Worm (Caenorhabditis elegans): ENCODE results near the gene clec-265.

clec-265 gene

DNA sequence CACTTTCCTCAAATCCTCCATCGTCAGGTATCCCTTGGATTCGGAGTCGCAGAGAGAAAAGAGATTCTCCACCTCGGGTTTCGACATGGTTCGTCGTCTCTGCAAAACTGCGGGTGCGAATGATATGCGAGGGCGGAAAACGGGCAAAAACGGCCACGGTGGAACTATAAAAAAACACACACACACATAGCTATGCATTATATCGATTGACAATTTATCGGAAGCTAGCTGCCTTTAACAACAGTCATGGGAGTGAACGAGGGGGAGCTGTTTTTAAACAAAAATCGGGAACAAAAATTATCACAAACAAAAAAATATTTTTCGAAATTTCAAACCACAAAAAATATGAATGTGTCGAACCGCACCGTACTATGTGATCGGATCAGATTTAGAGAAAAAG, 27.7 kb downstream of the clec-265 start, which contains the start of gene rsef-1:
TSS of gene rsef-1 (minus strand) at position 101 of the 400 bp plus-strand sequence.
- TF ChIP-seq hmbx-1 (tag; optimal IDR thresholded peaks at IDR 0.05) (no peak), hmg-4 (GFP tag; optimal IDR thresholded peaks at IDR 0.05) (no peak), hnd-1 (tag; optimal IDR thresholded peaks at IDR 0.05) (no peak)

DNA sequence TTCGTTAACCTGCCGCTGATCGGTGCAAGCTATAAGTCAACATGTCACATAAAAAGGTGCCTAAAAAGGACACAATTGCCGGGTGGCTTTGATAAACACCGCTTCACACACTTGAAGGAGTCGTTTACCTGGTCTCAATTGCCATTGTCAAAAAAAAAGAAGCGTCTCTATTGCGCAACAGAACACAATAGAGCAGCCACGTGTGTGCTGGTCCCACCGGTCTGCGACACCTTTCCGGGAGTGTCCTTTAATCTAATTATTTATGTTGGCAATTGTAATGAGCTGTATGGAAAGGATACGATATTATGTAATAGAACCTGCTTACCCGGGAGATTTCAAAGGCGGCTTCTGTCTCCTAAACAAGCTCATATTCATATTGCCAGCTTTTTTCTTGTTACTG, 30.1 kb downstream of the clec-265 start:
- no peak for TF ChIP-seq hmbx-1 (tag; optimal IDR thresholded peaks at IDR 0.05)
- no peak for TF ChIP-seq tra-4 (tag; optimal IDR thresholded peaks at IDR 0.05)
- TF ChIP-seq aly-1 (tag; optimal IDR thresholded peaks at IDR 0.05), result no peak

DNA sequence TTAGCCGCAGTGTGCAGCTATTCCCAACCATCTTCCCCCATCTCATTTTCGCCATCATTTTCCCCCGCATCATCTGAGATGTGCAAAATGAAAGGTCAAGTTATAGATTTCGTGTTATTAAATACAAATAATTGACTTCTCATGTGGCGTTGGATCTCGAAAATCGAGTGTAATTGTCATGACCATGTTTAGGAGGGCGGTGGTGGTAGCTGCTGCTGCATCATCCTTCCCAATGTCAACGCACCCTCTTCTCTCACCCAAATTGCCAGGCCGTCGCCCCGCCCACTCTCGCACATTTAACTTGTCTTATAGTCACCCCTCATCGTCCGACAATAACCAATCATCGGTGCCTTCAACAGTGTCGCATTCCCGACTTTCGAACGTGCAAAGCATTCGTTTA, 31.7 kb downstream of the clec-265 start, which contains the start of gene ceh-30:
TSS of gene ceh-30 (plus strand) at position 301 of the 400 bp plus-strand sequence.
- no peak for TF ChIP-seq pes-1 (GFP tag; IDR thresholded peaks at IDR 0.05)
- no peak for TF ChIP-seq scrt-1 (GFP tag; IDR thresholded peaks at IDR 0.05)
- no peak for TF ChIP-seq flt-1 (GFP tag; IDR thresholded peaks at IDR 0.05)
- no peak for TF ChIP-seq F13C5.2 (tag; optimal IDR thresholded peaks at IDR 0.05)
- TF ChIP-seq tra-4 (tag; optimal IDR thresholded peaks at IDR 0.05), result no peak
- no peak for TF ChIP-seq ceh-36 (tag; optimal IDR thresholded peaks at IDR 0.05)
- TF ChIP-seq hmbx-1 (tag; optimal IDR thresholded peaks at IDR 0.05), result no peak
- no peak for TF ChIP-seq aly-1 (tag; optimal IDR thresholded peaks at IDR 0.05)
- no peak for TF ChIP-seq ama-1 (optimal IDR thresholded peaks at IDR 0.05)
- TF ChIP-seq sea-1 (GFP tag; conservative IDR thresholded peaks at IDR 0.05), result no peak
- no peak for TF ChIP-seq ets-7 (tag; optimal IDR thresholded peaks at IDR 0.05)
- no peak for TF ChIP-seq ceh-13 (GFP tag; optimal IDR thresholded peaks at IDR 0.05)

DNA sequence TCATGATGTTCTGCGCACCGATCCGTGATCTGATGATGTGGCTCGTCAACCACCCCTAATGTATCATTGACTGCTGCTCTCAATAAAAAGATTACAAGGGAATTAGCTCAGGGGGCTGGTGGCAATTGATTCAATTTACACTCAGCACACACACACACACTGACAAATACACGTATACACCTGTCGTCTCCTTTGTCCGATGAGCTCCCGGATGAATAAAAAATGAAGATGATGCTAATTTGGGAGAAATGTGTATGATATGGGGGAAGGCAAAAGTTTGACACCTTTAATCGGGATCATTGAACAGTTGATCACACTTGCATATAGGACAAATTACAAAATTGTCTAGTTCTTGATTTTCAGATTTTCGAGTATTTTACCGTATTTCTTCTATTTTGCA, 35.5 kb downstream of the clec-265 start:
- no peak for TF ChIP-seq pes-1 (GFP tag; IDR thresholded peaks at IDR 0.05)

- no peak for TF ChIP-seq ceh-13 (GFP tag; optimal IDR thresholded peaks at IDR 0.05)
- no peak for TF ChIP-seq ets-7 (tag; optimal IDR thresholded peaks at IDR 0.05)
- no peak for TF ChIP-seq sea-1 (GFP tag; conservative IDR thresholded peaks at IDR 0.05)
- TF ChIP-seq tra-4 (tag; optimal IDR thresholded peaks at IDR 0.05), result no peak
- TF ChIP-seq F13C5.2 (tag; optimal IDR thresholded peaks at IDR 0.05), result no peak
- no peak for TF ChIP-seq ama-1 (optimal IDR thresholded peaks at IDR 0.05)
- TF ChIP-seq hmg-4 (GFP tag; optimal IDR thresholded peaks at IDR 0.05), result no peak
- no peak for TF ChIP-seq pes-1 (GFP tag; IDR thresholded peaks at IDR 0.05)
Observed at ce11 chrX:3070322-3070721, 38.7 kb downstream of the clec-265 start, which contains the start of gene ceh-31. TSS of gene ceh-31 (minus strand) at chrX:3070422.

- TF ChIP-seq hmbx-1 (tag; optimal IDR thresholded peaks at IDR 0.05) (no peak), sea-1 (GFP tag; conservative IDR thresholded peaks at IDR 0.05) (no peak), flt-1 (GFP tag; IDR thresholded peaks at IDR 0.05) (no peak), hnd-1 (tag; optimal IDR thresholded peaks at IDR 0.05) (no peak), scrt-1 (GFP tag; IDR thresholded peaks at IDR 0.05) (no peak), ceh-13 (GFP tag; optimal IDR thresholded peaks at IDR 0.05) (no peak), ets-7 (tag; optimal IDR thresholded peaks at IDR 0.05) (no peak), tbx-37 (GFP tag; conservative IDR thresholded peaks at IDR 0.05) (no peak), ama-1 (optimal IDR thresholded peaks at IDR 0.05) (no peak)
Observed at ce11 chrX:3080825-3081224, 49.2 kb downstream of the clec-265 start, which contains the start of gene twk-16. TSS of gene twk-16 (plus strand) at chrX:3081125.
